Fruit fly (Drosophila melanogaster) whole organism, embryonic: ENCODE measurements around the gene Bet3.
A peak's percentile ranks its signal among the peaks of the same experiment; 100 is the strongest.

Experiments used
- Abd-B ChIP-seq: fragments of 200-800 bp; sonication (Bioruptor generic); optimal IDR thresholded peaks from 2 replicates; lab custom pipeline; 2018; ENCODE audit warnings: missing biosample characterization, mild to moderate bottlenecking, missing genetic modification characterization, moderate library complexity
- Bgb ChIP-seq: fragments of 200-800 bp; sonication (Bioruptor generic); IDR thresholded peaks from 2 replicates; pipeline ENCODE4 v1.3.6; 2022; ENCODE audit warnings: missing biosample characterization, missing genetic modification characterization; ENCODE audit not compliant: partially characterized antibody
- CG10321 ChIP-seq: fragments of 200-800 bp; sonication (Bioruptor generic); IDR thresholded peaks from 2 replicates; pipeline ENCODE4 v1.3.6; 2022; ENCODE audit warnings: missing biosample characterization, missing genetic modification characterization
- CG10979 ChIP-seq: fragments of 200-800 bp; sonication (Bioruptor generic); optimal IDR thresholded peaks from 2 replicates; lab custom pipeline; 2018; ENCODE audit warnings: missing biosample characterization, mild to moderate bottlenecking, missing genetic modification characterization, moderate library complexity
- CG11504 ChIP-seq: fragments of 200-800 bp; sonication (Bioruptor generic); optimal IDR thresholded peaks from 3 replicates; lab custom pipeline; 2019; ENCODE audit warnings: missing biosample characterization, mild to moderate bottlenecking, missing genetic modification characterization, moderate library complexity
- CG12391 ChIP-seq: fragments of 200-800 bp; sonication (Bioruptor generic); optimal IDR thresholded peaks from 3 replicates; lab custom pipeline; 2018; ENCODE audit warnings: missing biosample characterization, mild to moderate bottlenecking, missing genetic modification characterization, moderate library complexity
- CG12769 ChIP-seq: fragments of 200-800 bp; sonication (Bioruptor generic); optimal IDR thresholded peaks from 2 replicates; lab custom pipeline; 2019; ENCODE audit warnings: missing biosample characterization, mild to moderate bottlenecking, missing genetic modification characterization, moderate library complexity
- CG17361 ChIP-seq: fragments of 200-800 bp; sonication (Bioruptor generic); IDR thresholded peaks from 3 replicates; pipeline ENCODE4 v1.3.6; 2022; ENCODE audit warnings: missing biosample characterization, missing genetic modification characterization
- CG2120 ChIP-seq: fragments of 200-800 bp; sonication (Bioruptor generic); optimal IDR thresholded peaks from 3 replicates; lab custom pipeline; 2016; ENCODE audit warnings: missing biosample characterization, missing genetic modification characterization
- CG2678 ChIP-seq: fragments of 200-800 bp; sonication (Bioruptor generic); optimal IDR thresholded peaks from 3 replicates; lab custom pipeline; 2019; ENCODE audit warnings: missing biosample characterization, mild to moderate bottlenecking, missing genetic modification characterization, moderate library complexity
- CG2712 ChIP-seq: fragments of 200-800 bp; optimal IDR thresholded peaks from 3 replicates; lab custom pipeline; 2019; ENCODE audit warnings: missing biosample characterization, mild to moderate bottlenecking, missing genetic modification characterization, moderate library complexity
- CG30020 ChIP-seq: fragments of 200-800 bp; optimal IDR thresholded peaks from 2 replicates; lab custom pipeline; 2019; ENCODE audit warnings: missing biosample characterization, mild to moderate bottlenecking, missing genetic modification characterization, moderate library complexity
- CG31365 ChIP-seq: fragments of 200-800 bp; sonication (Bioruptor generic); optimal IDR thresholded peaks from 2 replicates; lab custom pipeline; 2018; ENCODE audit warnings: missing biosample characterization, mild to moderate bottlenecking, missing genetic modification characterization
- CG32772 ChIP-seq: fragments of 200-800 bp; sonication (Bioruptor generic); IDR thresholded peaks from 2 replicates; pipeline ENCODE4 v1.3.6; 2022; ENCODE audit warnings: missing biosample characterization, missing genetic modification characterization
- CG3407 ChIP-seq: fragments of 200-800 bp; sonication (Bioruptor generic); optimal IDR thresholded peaks from 2 replicates; lab custom pipeline; 2018; ENCODE audit warnings: missing biosample characterization, mild to moderate bottlenecking, missing genetic modification characterization
- CG4360 ChIP-seq: fragments of 200-800 bp; sonication (Bioruptor generic); IDR thresholded peaks from 2 replicates; pipeline ENCODE4 v1.3.6; 2022; ENCODE audit warnings: missing biosample characterization, missing genetic modification characterization
- CG4707 ChIP-seq: fragments of 200-800 bp; sonication (Bioruptor generic); optimal IDR thresholded peaks from 2 replicates; lab custom pipeline; 2018; ENCODE audit warnings: missing biosample characterization, mild to moderate bottlenecking, missing genetic modification characterization, moderate library complexity
- CG6683 ChIP-seq: fragments of 200-800 bp; sonication (Bioruptor generic); optimal IDR thresholded peaks from 2 replicates; lab custom pipeline; 2017; ENCODE audit warnings: missing biosample characterization, mild to moderate bottlenecking, missing genetic modification characterization, missing genetic modification reagents
- CG7786 ChIP-seq: fragments of 200-800 bp; sonication (Bioruptor generic); optimal IDR thresholded peaks from 2 replicates; lab custom pipeline; 2016; ENCODE audit warnings: missing biosample characterization, missing genetic modification characterization
- CG7839 ChIP-seq: fragments of 200-800 bp; sonication (Bioruptor generic); optimal IDR thresholded peaks from 3 replicates; lab custom pipeline; 2018; ENCODE audit warnings: missing biosample characterization, mild to moderate bottlenecking, missing genetic modification characterization, moderate library complexity
- CG7963 ChIP-seq: fragments of 200-800 bp; sonication (Bioruptor generic); IDR thresholded peaks from 3 replicates; pipeline ENCODE4 v1.3.6; 2022; ENCODE audit warnings: missing biosample characterization, missing genetic modification characterization; ENCODE audit not compliant: partially characterized antibody
- CG9215 ChIP-seq: fragments of 200-800 bp; sonication (Bioruptor generic); IDR thresholded peaks from 2 replicates; pipeline ENCODE4 v1.3.6; 2022; ENCODE audit warnings: missing biosample characterization, missing genetic modification characterization
- CG9876 ChIP-seq: fragments of 200-800 bp; sonication (Bioruptor generic); optimal IDR thresholded peaks from 2 replicates; lab custom pipeline; 2016; ENCODE audit warnings: missing biosample characterization, missing genetic modification characterization
- D19A ChIP-seq: fragments of 200-800 bp; optimal IDR thresholded peaks from 3 replicates; lab custom pipeline; 2019; ENCODE audit warnings: missing biosample characterization, mild to moderate bottlenecking, missing genetic modification characterization, moderate library complexity
- Deaf1 ChIP-seq: fragments of 200-800 bp; optimal IDR thresholded peaks from 3 replicates; lab custom pipeline; 2019; ENCODE audit warnings: missing biosample characterization, mild to moderate bottlenecking, missing genetic modification characterization, moderate library complexity
- Dip2 ChIP-seq: fragments of 200-800 bp; sonication (Bioruptor generic); IDR thresholded peaks from 2 replicates; pipeline ENCODE4 v1.3.6; 2022; ENCODE audit warnings: missing biosample characterization, missing genetic modification characterization
- HmgD ChIP-seq: fragments of 200-800 bp; sonication (Bioruptor generic); optimal IDR thresholded peaks from 3 replicates; lab custom pipeline; 2016; ENCODE audit warnings: missing biosample characterization, missing genetic modification characterization
- amos ChIP-seq: fragments of 200-800 bp; sonication (Bioruptor generic); IDR thresholded peaks from 2 replicates; pipeline ENCODE4 v1.3.6; 2022; ENCODE audit warnings: missing biosample characterization, missing genetic modification characterization; ENCODE audit not compliant: partially characterized antibody
- aop ChIP-seq: fragments of 200-800 bp; sonication (Bioruptor generic); IDR thresholded peaks from 2 replicates; pipeline ENCODE4 v1.3.6; 2022; ENCODE audit warnings: missing biosample characterization, missing genetic modification characterization
- ci ChIP-seq: fragments of 200-800 bp; sonication (Bioruptor generic); IDR thresholded peaks from 3 replicates; pipeline ENCODE4 v1.3.6; 2022; ENCODE audit warnings: missing biosample characterization, missing genetic modification characterization
- dpn ChIP-seq, 2 experiments: fragments of 200-800 bp; sonication (Bioruptor generic); optimal IDR thresholded peaks; 3 replicates each; lab custom pipeline; 2016; ENCODE audit warnings: missing biosample characterization in 2 of 2, missing genetic modification characterization in 2 of 2
- ems ChIP-seq: fragments of 200-800 bp; sonication (Bioruptor generic); optimal IDR thresholded peaks from 3 replicates; lab custom pipeline; 2016; ENCODE audit warnings: missing biosample characterization, missing genetic modification characterization
- fru ChIP-seq: fragments of >200 bp; optimal IDR thresholded peaks from 2 replicates; lab custom pipeline; 2017
- gem ChIP-seq: fragments of 200-800 bp; sonication (Bioruptor generic); optimal IDR thresholded peaks from 2 replicates; lab custom pipeline; 2019; ENCODE audit warnings: missing biosample characterization, mild to moderate bottlenecking, missing genetic modification characterization, moderate library complexity
- grn ChIP-seq: fragments of 200-800 bp; sonication (Bioruptor generic); optimal IDR thresholded peaks from 3 replicates; lab custom pipeline; 2017; ENCODE audit warnings: missing biosample characterization, missing genetic modification characterization
- lilli ChIP-seq: fragments of 200-800 bp; sonication (Bioruptor generic); optimal IDR thresholded peaks from 3 replicates; lab custom pipeline; 2016; ENCODE audit warnings: missing biosample characterization, missing genetic modification characterization
- lov ChIP-seq, 2 experiments: fragments of 200-800 bp in 1 of 2; fragments of >200 bp in 1 of 2; sonication (Bioruptor generic) in 1 of 2; IDR thresholded peaks in 1 of 2; optimal IDR thresholded peaks in 1 of 2; 2 replicates in 1 of 2; 3 replicates in 1 of 2; pipeline versions ENCODE4 v1.3.6 to Lab custom; 2017 to 2022; ENCODE audit warnings: missing biosample characterization in 1 of 2, missing genetic modification characterization in 1 of 2
- mam ChIP-seq: fragments of 200-800 bp; sonication (Bioruptor generic); optimal IDR thresholded peaks from 3 replicates; lab custom pipeline; 2016; ENCODE audit warnings: missing biosample characterization, missing genetic modification characterization
- nom ChIP-seq: fragments of 200-800 bp; sonication (Bioruptor generic); optimal IDR thresholded peaks from 2 replicates; lab custom pipeline; 2017; ENCODE audit warnings: missing biosample characterization, missing genetic modification characterization, mild to moderate bottlenecking, moderate library complexity, missing genetic modification reagents
- phol ChIP-seq: fragments of 200-800 bp; sonication (Bioruptor generic); optimal IDR thresholded peaks from 3 replicates; lab custom pipeline; 2018; ENCODE audit warnings: missing biosample characterization, mild to moderate bottlenecking, missing genetic modification characterization, moderate library complexity
- prd ChIP-seq, 3 experiments: fragments of >200 bp in 2 of 3; fragments of 200-800 bp in 1 of 3; sonication (Bioruptor generic) in 1 of 3; optimal IDR thresholded peaks in 2 of 3; IDR thresholded peaks in 1 of 3; 2 replicates in 2 of 3; 3 replicates in 1 of 3; pipeline versions ENCODE4 v1.3.6 to Lab custom; 2017 to 2022; ENCODE audit warnings: missing biosample characterization in 1 of 3, missing genetic modification characterization in 1 of 3
- run ChIP-seq: fragments of 200-800 bp; sonication (Bioruptor generic); optimal IDR thresholded peaks from 3 replicates; lab custom pipeline; 2018; ENCODE audit warnings: missing biosample characterization, mild to moderate bottlenecking, missing genetic modification characterization
- salm ChIP-seq: fragments of 200-800 bp; sonication (Bioruptor generic); optimal IDR thresholded peaks from 2 replicates; lab custom pipeline; 2018; ENCODE audit warnings: missing biosample characterization, mild to moderate bottlenecking, missing genetic modification characterization
- toy ChIP-seq: fragments of 200-800 bp; sonication (Bioruptor generic); IDR thresholded peaks from 2 replicates; pipeline ENCODE4 v1.3.6; 2022; ENCODE audit warnings: missing biosample characterization, missing genetic modification characterization
- z ChIP-seq: fragments of 200-800 bp; sonication (Bioruptor generic); IDR thresholded peaks from 3 replicates; pipeline ENCODE4 v1.3.6; 2022; ENCODE audit warnings: missing biosample characterization, missing genetic modification characterization
- zen2 ChIP-seq: fragments of 200-800 bp; sonication (Bioruptor generic); IDR thresholded peaks from 3 replicates; pipeline ENCODE4 v1.3.6; 2022; ENCODE audit warnings: missing biosample characterization, missing genetic modification characterization; ENCODE audit not compliant: partially characterized antibody
- zfh1 ChIP-seq: fragments of 200-800 bp; sonication (Bioruptor generic); IDR thresholded peaks from 3 replicates; pipeline ENCODE4 v1.3.6; 2022; ENCODE audit warnings: missing biosample characterization, missing genetic modification characterization

Gene Bet3

dm6 chr3L:9429665-9430607 lies 12.1 kb downstream of the Bet3 start, which contains the start of the genes RpS17 and MTF-1 (continued):
- no peak for TF ChIP-seq CG32772 (GFP tag; lab: Robert Waterston, UW)
- TF ChIP-seq Dip2: no peak
- TF ChIP-seq CG2712 (tag; lab: Kevin White, UChicago): peak; percentile 47
- TF ChIP-seq mam (GFP tag; lab: Kevin White, UChicago): no peak
- TF ChIP-seq fru (lab: Kevin White, UChicago): no peak
- no peak for TF ChIP-seq CG9215 (GFP tag; lab: Robert Waterston, UW)
- peak; percentile 80 for TF ChIP-seq nom (GFP tag; lab: Kevin White, UChicago)
- TF ChIP-seq prd (optimal IDR thresholded peaks at IDR 0.05; lab: Kevin White, UChicago): no peak
- TF ChIP-seq prd (GFP tag; IDR thresholded peaks at IDR 0.05; lab: Robert Waterston, UW): no peak
- peak; percentile 68; the same call in 2 of the 3 replicates for TF ChIP-seq zfh1
- peak; percentile 64; the same call in 2 of the 3 replicates for TF ChIP-seq CG17361 (GFP tag; lab: Robert Waterston, UW)
- no peak for TF ChIP-seq CG6683 (GFP tag; lab: Kevin White, UChicago)
- no peak for TF ChIP-seq zen2 (GFP tag; lab: Robert Waterston, UW)
- peak; percentile 30 for TF ChIP-seq CG3407 (GFP tag; lab: Kevin White, UChicago)
- no peak for TF ChIP-seq CG7786
- peak; percentile 7 for TF ChIP-seq CG30020 (tag; lab: Kevin White, UChicago)
- TF ChIP-seq CG31365 (tag; lab: Kevin White, UChicago): peak; percentile 25
- peak; percentile 90 for TF ChIP-seq ci (GFP tag; lab: Robert Waterston, UW)
- peak; percentile 44 for TF ChIP-seq CG12391 (tag; lab: Kevin White, UChicago)
- TF ChIP-seq Bgb (GFP tag; lab: Robert Waterston, UW): no peak
- peak; percentile 62 for TF ChIP-seq salm (tag; lab: Kevin White, UChicago)
- no peak for TF ChIP-seq HmgD (GFP tag; lab: Kevin White, UChicago)
- TF ChIP-seq lov (optimal IDR thresholded peaks at IDR 0.05; lab: Kevin White, UChicago): no peak
- TF ChIP-seq lov (GFP tag; IDR thresholded peaks at IDR 0.05; lab: Robert Waterston, UW): peak; percentile 76; the same call in 2 of the 3 replicates
- peak; percentile 91 for TF ChIP-seq grn (GFP tag; lab: Kevin White, UChicago)
- TF ChIP-seq lilli (GFP tag; lab: Kevin White, UChicago): no peak
- peak; percentile 39; the same call in 1 of the 2 replicates for TF ChIP-seq CG10321 (GFP tag; lab: Robert Waterston, UW)
- TF ChIP-seq CG11504 (tag; lab: Kevin White, UChicago): peak; percentile 34
- no peak; the same call in 1 of the 2 replicates for TF ChIP-seq amos (GFP tag; lab: Robert Waterston, UW)
- peak; percentile 15 for TF ChIP-seq CG2120
- TF ChIP-seq D19A (tag; lab: Kevin White, UChicago): peak; percentile 13
- TF ChIP-seq ems (GFP tag; lab: Kevin White, UChicago): no peak
- TF ChIP-seq toy (GFP tag; lab: Robert Waterston, UW): no peak
- TF ChIP-seq CG4707 (GFP tag; lab: Kevin White, UChicago): peak; percentile 69
- TF ChIP-seq CG2678: peak; percentile 53
- peak; percentile 32 for TF ChIP-seq CG9876
- TF ChIP-seq CG12769 (tag; lab: Kevin White, UChicago): peak; percentile 55
- TF ChIP-seq CG4360 (GFP tag; lab: Robert Waterston, UW): peak; percentile 87
- TF ChIP-seq CG7963 (GFP tag; lab: Robert Waterston, UW): no peak
- no peak for TF ChIP-seq Abd-B
- no peak for TF ChIP-seq aop (GFP tag; lab: Robert Waterston, UW)
- peak; percentile 44 for TF ChIP-seq phol (tag; lab: Kevin White, UChicago)
- no peak for TF ChIP-seq z (GFP tag; lab: Robert Waterston, UW)
- no peak for TF ChIP-seq CG10979 (tag; lab: Kevin White, UChicago)
- peak; percentile 10 for TF ChIP-seq Deaf1 (tag; lab: Kevin White, UChicago)
- TF ChIP-seq run (tag; lab: Kevin White, UChicago): peak; percentile 7
- peak; percentile 35 for TF ChIP-seq gem (tag; lab: Kevin White, UChicago)
- peak in 1 of 2 experiments; percentile 11 for TF ChIP-seq dpn (GFP tag; optimal IDR thresholded peaks at IDR 0.05; lab: Kevin White, UChicago)
- peak; percentile 37 for TF ChIP-seq CG7839 (tag; lab: Kevin White, UChicago)
